Fruit fly (Drosophila melanogaster) whole organism, prepupa: ENCODE measurements around the gene PAN3.

Experiments used
- Blimp-1 ChIP-seq: fragments of 200-800 bp; sonication (Bioruptor generic); optimal IDR thresholded peaks from 3 replicates; lab custom pipeline; 2017; ENCODE audit warnings: missing biosample characterization, missing genetic modification characterization, mild to moderate bottlenecking, moderate library complexity, missing genetic modification reagents
- CG10631 ChIP-seq: fragments of 200-800 bp; sonication (Bioruptor generic); optimal IDR thresholded peaks from 2 replicates; lab custom pipeline; 2016; ENCODE audit warnings: missing biosample characterization, missing genetic modification characterization
- CG10669 ChIP-seq: fragments of 200-800 bp; sonication (Bioruptor generic); optimal IDR thresholded peaks from 3 replicates; lab custom pipeline; 2018; ENCODE audit warnings: missing biosample characterization, mild to moderate bottlenecking, missing genetic modification characterization, moderate library complexity
- CG11294 ChIP-seq: fragments of 200-800 bp; sonication (Bioruptor generic); IDR thresholded peaks from 2 replicates; pipeline ENCODE4 v1.3.6; 2022; ENCODE audit warnings: missing biosample characterization, missing genetic modification characterization
- CG11902 ChIP-seq: fragments of 200-800 bp; sonication (Bioruptor generic); optimal IDR thresholded peaks from 3 replicates; lab custom pipeline; 2016; ENCODE audit warnings: missing biosample characterization, missing genetic modification characterization
- CG15336 ChIP-seq: fragments of 200-800 bp; sonication (Bioruptor generic); IDR thresholded peaks from 2 replicates; pipeline ENCODE4 v1.3.6; 2022; ENCODE audit warnings: missing biosample characterization, missing genetic modification characterization
- CG16779 ChIP-seq: fragments of 200-800 bp; sonication (Bioruptor generic); optimal IDR thresholded peaks from 3 replicates; lab custom pipeline; 2017; ENCODE audit warnings: missing biosample characterization, mild to moderate bottlenecking, missing genetic modification characterization
- CG3032 ChIP-seq: fragments of 200-800 bp; optimal IDR thresholded peaks from 2 replicates; lab custom pipeline; 2019; ENCODE audit warnings: missing biosample characterization, mild to moderate bottlenecking, missing genetic modification characterization, moderate library complexity
- CG34406 ChIP-seq: fragments of 200-800 bp; sonication (Bioruptor generic); optimal IDR thresholded peaks from 3 replicates; lab custom pipeline; 2016; ENCODE audit warnings: missing biosample characterization, missing genetic modification characterization
- CG3919 ChIP-seq: fragments of 200-800 bp; sonication (Bioruptor generic); optimal IDR thresholded peaks from 3 replicates; lab custom pipeline; 2016; ENCODE audit warnings: missing biosample characterization, missing genetic modification characterization
- CG4318 ChIP-seq: fragments of 200-800 bp; sonication (Bioruptor generic); optimal IDR thresholded peaks from 3 replicates; lab custom pipeline; 2017; ENCODE audit warnings: missing biosample characterization, mild to moderate bottlenecking, missing genetic modification characterization
- CG6163 ChIP-seq: fragments of 200-800 bp; sonication (Bioruptor generic); IDR thresholded peaks from 3 replicates; pipeline ENCODE4 v1.3.6; 2022; ENCODE audit warnings: missing biosample characterization, missing genetic modification characterization
- CG6276 ChIP-seq: fragments of 200-800 bp; sonication (Bioruptor generic); optimal IDR thresholded peaks from 2 replicates; lab custom pipeline; 2017; ENCODE audit warnings: missing biosample characterization, mild to moderate bottlenecking, missing genetic modification characterization
- CG6792 ChIP-seq: fragments of 200-800 bp; sonication (Bioruptor generic); optimal IDR thresholded peaks from 3 replicates; lab custom pipeline; 2016; ENCODE audit warnings: missing biosample characterization, missing genetic modification characterization
- CG6808 ChIP-seq: fragments of 200-800 bp; sonication (Bioruptor generic); optimal IDR thresholded peaks from 3 replicates; lab custom pipeline; 2017; ENCODE audit warnings: missing biosample characterization, missing genetic modification characterization, mild to moderate bottlenecking, moderate library complexity, missing genetic modification reagents
- CG7368 ChIP-seq: fragments of 200-800 bp; sonication (Bioruptor generic); optimal IDR thresholded peaks from 3 replicates; lab custom pipeline; 2016; ENCODE audit warnings: missing biosample characterization, missing genetic modification characterization
- CG8119 ChIP-seq: fragments of 200-800 bp; sonication (Bioruptor generic); IDR thresholded peaks from 3 replicates; pipeline ENCODE4 v1.3.6; 2022; ENCODE audit warnings: missing biosample characterization, missing genetic modification characterization
- CG8319 ChIP-seq: fragments of 200-800 bp; sonication (Bioruptor generic); optimal IDR thresholded peaks from 3 replicates; lab custom pipeline; 2016; ENCODE audit warnings: missing biosample characterization, missing genetic modification characterization
- CG8632 ChIP-seq: fragments of 200-800 bp; sonication (Bioruptor generic); optimal IDR thresholded peaks from 3 replicates; lab custom pipeline; 2016; ENCODE audit warnings: missing biosample characterization, missing genetic modification characterization
- CG9139 ChIP-seq: fragments of 200-800 bp; sonication (Bioruptor generic); optimal IDR thresholded peaks from 3 replicates; lab custom pipeline; 2017; ENCODE audit warnings: missing biosample characterization, mild to moderate bottlenecking, missing genetic modification characterization
- Eip75B ChIP-seq: fragments of 200-800 bp; sonication (Bioruptor generic); optimal IDR thresholded peaks from 3 replicates; lab custom pipeline; 2016; ENCODE audit warnings: missing biosample characterization, missing genetic modification characterization
- Eip78C ChIP-seq: fragments of 200-800 bp; sonication (Bioruptor generic); peaks from one replicate; lab custom pipeline; 2016; ENCODE audit warnings: missing biosample characterization, missing genetic modification characterization
- Eip93F ChIP-seq: fragments of 200-800 bp; sonication (Bioruptor generic); optimal IDR thresholded peaks from 2 replicates; lab custom pipeline; 2016; ENCODE audit warnings: missing biosample characterization, mild to moderate bottlenecking, missing genetic modification characterization
- Ets21C ChIP-seq: fragments of 200-800 bp; sonication (Bioruptor generic); optimal IDR thresholded peaks from 3 replicates; lab custom pipeline; 2016; ENCODE audit warnings: missing biosample characterization, missing genetic modification characterization
- Ets96B ChIP-seq: fragments of 200-800 bp; optimal IDR thresholded peaks from 2 replicates; lab custom pipeline; 2019; ENCODE audit warnings: missing biosample characterization, mild to moderate bottlenecking, missing genetic modification characterization, moderate library complexity
- Gug ChIP-seq: fragments of 200-800 bp; sonication (Bioruptor generic); IDR thresholded peaks from 2 replicates; pipeline ENCODE4 v1.3.6; 2022; ENCODE audit warnings: missing biosample characterization, missing genetic modification characterization
- Hr39 ChIP-seq: fragments of 200-800 bp; sonication (Bioruptor generic); optimal IDR thresholded peaks from 2 replicates; lab custom pipeline; 2016; ENCODE audit warnings: missing biosample characterization, missing genetic modification characterization
- Hr4 ChIP-seq: fragments of 200-800 bp; sonication (Bioruptor generic); optimal IDR thresholded peaks from 3 replicates; lab custom pipeline; 2016; ENCODE audit warnings: missing biosample characterization, missing genetic modification characterization
- Lpt ChIP-seq: fragments of 200-800 bp; sonication (Bioruptor generic); optimal IDR thresholded peaks from 3 replicates; lab custom pipeline; 2016; ENCODE audit warnings: missing biosample characterization, missing genetic modification characterization
- OdsH ChIP-seq: fragments of 200-800 bp; sonication (Bioruptor generic); optimal IDR thresholded peaks from 3 replicates; lab custom pipeline; 2016; ENCODE audit warnings: missing biosample characterization, missing genetic modification characterization
- Sox102F ChIP-seq: fragments of 200-800 bp; sonication (Bioruptor generic); optimal IDR thresholded peaks from 2 replicates; lab custom pipeline; 2016; ENCODE audit warnings: missing biosample characterization, mild to moderate bottlenecking, missing genetic modification characterization
- Sox14 ChIP-seq: fragments of 200-800 bp; sonication (Bioruptor generic); optimal IDR thresholded peaks from 3 replicates; lab custom pipeline; 2016; ENCODE audit warnings: missing biosample characterization, missing genetic modification characterization
- Sox15 ChIP-seq: fragments of 200-800 bp; sonication (Bioruptor generic); optimal IDR thresholded peaks from 3 replicates; lab custom pipeline; 2016; ENCODE audit warnings: missing biosample characterization, missing genetic modification characterization
- acj6 ChIP-seq: fragments of 200-800 bp; sonication (Bioruptor generic); optimal IDR thresholded peaks from 3 replicates; lab custom pipeline; 2016; ENCODE audit warnings: missing biosample characterization, missing genetic modification characterization
- dac ChIP-seq: fragments of 200-800 bp; sonication (Bioruptor generic); optimal IDR thresholded peaks from 2 replicates; lab custom pipeline; 2017; ENCODE audit warnings: missing biosample characterization, mild to moderate bottlenecking, missing genetic modification characterization
- dsx ChIP-seq: fragments of 200-800 bp; optimal IDR thresholded peaks from 3 replicates; lab custom pipeline; 2019; ENCODE audit warnings: missing biosample characterization, mild to moderate bottlenecking, missing genetic modification characterization, moderate library complexity; ENCODE audit not compliant: poor library complexity, severe bottlenecking
- eg ChIP-seq: fragments of 200-800 bp; sonication (Bioruptor generic); IDR thresholded peaks from 3 replicates; pipeline ENCODE4 v1.3.6; 2022; ENCODE audit warnings: missing biosample characterization, missing genetic modification characterization
- esn ChIP-seq: fragments of 200-800 bp; sonication (Bioruptor generic); optimal IDR thresholded peaks from 2 replicates; lab custom pipeline; 2016; ENCODE audit warnings: missing biosample characterization, mild to moderate bottlenecking, missing genetic modification characterization, moderate library complexity
- fd85E ChIP-seq: fragments of 200-800 bp; sonication (Bioruptor generic); optimal IDR thresholded peaks from 3 replicates; lab custom pipeline; 2016; ENCODE audit warnings: missing biosample characterization, missing genetic modification characterization
- fkh ChIP-seq: fragments of 200-800 bp; sonication (Bioruptor generic); optimal IDR thresholded peaks from 3 replicates; lab custom pipeline; 2017; ENCODE audit warnings: missing biosample characterization, mild to moderate bottlenecking, missing genetic modification characterization, moderate library complexity
- lz ChIP-seq: fragments of 200-800 bp; sonication (Bioruptor generic); optimal IDR thresholded peaks from 3 replicates; lab custom pipeline; 2016; ENCODE audit warnings: missing biosample characterization, missing genetic modification characterization
- net ChIP-seq: fragments of 200-800 bp; sonication (Bioruptor generic); optimal IDR thresholded peaks from 3 replicates; lab custom pipeline; 2016; ENCODE audit warnings: missing biosample characterization, missing genetic modification characterization
- salr ChIP-seq, 2 experiments: fragments of 200-800 bp; sonication (Bioruptor generic); optimal IDR thresholded peaks; 3 replicates each; lab custom pipeline; 2016 to 2018; ENCODE audit warnings: missing biosample characterization in 2 of 2, missing genetic modification characterization in 2 of 2, mild to moderate bottlenecking in 1 of 2
- spab ChIP-seq: fragments of 200-800 bp; sonication (Bioruptor generic); optimal IDR thresholded peaks from 2 replicates; lab custom pipeline; 2017; ENCODE audit warnings: missing biosample characterization, mild to moderate bottlenecking, missing genetic modification characterization, missing genetic modification reagents
- ss ChIP-seq, 2 experiments: fragments of 200-800 bp; sonication (Bioruptor generic); optimal IDR thresholded peaks; 2 replicates in 1 of 2; 3 replicates in 1 of 2; lab custom pipeline; 2017 to 2018; ENCODE audit warnings: mild to moderate bottlenecking in 2 of 2, missing biosample characterization in 2 of 2, missing genetic modification characterization in 2 of 2, moderate library complexity in 1 of 2
- svp ChIP-seq: fragments of 200-800 bp; sonication (Bioruptor generic); peaks from one replicate; lab custom pipeline; 2016; ENCODE audit warnings: missing biosample characterization, missing genetic modification characterization
- topi ChIP-seq: fragments of 200-800 bp; sonication (Bioruptor generic); optimal IDR thresholded peaks from 3 replicates; lab custom pipeline; 2016; ENCODE audit warnings: missing biosample characterization, missing genetic modification characterization
- vri ChIP-seq: fragments of 200-800 bp; sonication (Bioruptor generic); optimal IDR thresholded peaks from 3 replicates; lab custom pipeline; 2016; ENCODE audit warnings: missing biosample characterization, mild to moderate bottlenecking, missing genetic modification characterization

The PAN3 gene

DNA sequence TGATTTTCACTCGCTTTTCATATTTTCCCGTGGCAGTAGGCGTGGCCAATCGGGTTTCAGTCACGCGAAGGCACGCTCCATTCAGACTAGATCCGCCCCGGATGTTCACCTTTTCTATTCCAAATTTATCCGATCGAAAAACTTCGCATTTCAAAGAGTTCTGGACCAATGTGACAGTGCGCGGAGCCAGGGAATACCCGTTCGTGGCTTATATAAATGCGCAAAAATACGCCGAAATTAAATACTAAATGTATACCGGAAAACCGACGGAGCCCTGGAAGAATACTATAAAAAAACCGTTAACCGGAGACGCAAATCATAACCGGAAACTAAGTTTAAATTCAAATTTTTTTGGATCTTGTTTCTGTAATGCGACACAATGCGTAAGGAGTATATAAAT is 56.6 kb downstream of the PAN3 start, which contains the start of gene promL (continued):
- TF ChIP-seq CG11294 (GFP tag; lab: Robert Waterston, UW) (no peak), acj6 (GFP tag; lab: Kevin White, UChicago) (no peak), ss (GFP tag; optimal IDR thresholded peaks at IDR 0.05; lab: Kevin White, UChicago) (peak; percentile 44 to 49), CG7368 (no peak), CG6792 (no peak), Hr4 (GFP tag; lab: Kevin White, UChicago) (no peak), CG8319 (GFP tag; lab: Kevin White, UChicago) (no peak), CG15336 (GFP tag; lab: Robert Waterston, UW) (peak; percentile 20; the same call in 1 of the 2 replicates), spab (GFP tag; lab: Kevin White, UChicago) (no peak), CG3032 (tag; lab: Kevin White, UChicago) (peak; percentile 21), topi (peak; percentile 55), CG3919 (GFP tag; lab: Kevin White, UChicago) (peak; percentile 38), CG10669 (peak; percentile 6), fd85E (no peak), CG34406 (GFP tag; lab: Kevin White, UChicago) (no peak), svp (GFP tag; lab: Kevin White, UChicago) (no peak), CG6276 (GFP tag; lab: Kevin White, UChicago) (no peak), dac (GFP tag; lab: Kevin White, UChicago) (peak; percentile 0), CG6163 (GFP tag; lab: Robert Waterston, UW) (peak; percentile 74)
- TF ChIP-seq, all 60 proteins: peak for 31

DNA sequence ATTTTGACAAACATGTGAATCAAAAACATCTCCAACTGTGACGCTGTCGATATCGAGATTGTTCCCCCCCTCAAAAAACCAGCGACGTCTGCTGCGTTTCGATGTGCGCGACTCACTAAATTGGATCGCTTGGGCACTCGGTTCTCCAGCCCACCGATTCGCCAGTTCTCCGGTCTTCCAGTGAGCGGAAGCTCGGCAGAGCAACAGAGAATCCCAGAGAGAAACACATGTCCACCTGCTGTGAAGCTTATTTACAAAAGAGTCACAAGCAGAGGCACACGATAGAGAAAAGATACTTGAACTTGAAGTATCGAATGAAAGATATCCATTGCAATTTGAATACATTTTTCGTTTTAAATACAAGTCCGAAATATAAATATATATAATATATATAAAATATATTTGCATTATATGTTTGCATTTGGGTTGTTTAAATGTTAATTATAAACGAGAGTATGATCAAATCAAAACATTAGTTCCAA is 63.2 kb downstream of the PAN3 start:
- no peak for TF ChIP-seq Lpt
- TF ChIP-seq CG6163 (GFP tag; lab: Robert Waterston, UW) = no peak
- TF ChIP-seq Blimp-1 (GFP tag; lab: Kevin White, UChicago) = no peak
- TF ChIP-seq CG10631 (GFP tag; lab: Kevin White, UChicago) = no peak
- TF ChIP-seq CG7368 = no peak
- no peak for TF ChIP-seq salr (GFP tag; optimal IDR thresholded peaks at IDR 0.05; lab: Kevin White, UChicago)
- peak; percentile 68 for TF ChIP-seq Eip78C (GFP tag; lab: Kevin White, UChicago)
- TF ChIP-seq CG4318 = no peak
- no peak for TF ChIP-seq Gug (GFP tag; lab: Robert Waterston, UW)
- peak in 1 of 2 experiments; percentile 30 for TF ChIP-seq ss (GFP tag; optimal IDR thresholded peaks at IDR 0.05; lab: Kevin White, UChicago)
- TF ChIP-seq Hr39 = no peak
- TF ChIP-seq Eip93F = no peak
- no peak for TF ChIP-seq eg (GFP tag; lab: Robert Waterston, UW)
- peak; percentile 0 for TF ChIP-seq vri (GFP tag; lab: Kevin White, UChicago)
- TF ChIP-seq dac (GFP tag; lab: Kevin White, UChicago) = no peak
- TF ChIP-seq CG16779 (tag; lab: Kevin White, UChicago) = peak; percentile 23
- no peak for TF ChIP-seq Ets21C (GFP tag; lab: Kevin White, UChicago)
- TF ChIP-seq svp (GFP tag; lab: Kevin White, UChicago) = no peak
- peak; percentile 18 for TF ChIP-seq CG6808
- TF ChIP-seq fd85E = no peak
- no peak for TF ChIP-seq esn (GFP tag; lab: Kevin White, UChicago)
- TF ChIP-seq CG11902 (GFP tag; lab: Kevin White, UChicago) = no peak
- TF ChIP-seq acj6 (GFP tag; lab: Kevin White, UChicago) = no peak
- TF ChIP-seq Eip75B = no peak
- 0 out of 3 replicates have a peak, but pooled peaks have one; percentile 18 for TF ChIP-seq CG8119 (GFP tag; lab: Robert Waterston, UW)
- TF ChIP-seq OdsH (GFP tag; lab: Kevin White, UChicago) = no peak
- peak; percentile 25 for TF ChIP-seq dsx
- TF ChIP-seq CG8632 (GFP tag; lab: Kevin White, UChicago) = no peak
- no peak for TF ChIP-seq Sox15 (GFP tag; lab: Kevin White, UChicago)
- TF ChIP-seq CG8319 (GFP tag; lab: Kevin White, UChicago) = no peak
- no peak for TF ChIP-seq CG10669
- no peak for TF ChIP-seq lz
- TF ChIP-seq Ets96B = no peak
- TF ChIP-seq fkh (GFP tag; lab: Kevin White, UChicago) = peak; percentile 82
- no peak for TF ChIP-seq net (GFP tag; lab: Kevin White, UChicago)
- TF ChIP-seq CG34406 (GFP tag; lab: Kevin White, UChicago) = no peak
- no peak for TF ChIP-seq CG3032 (tag; lab: Kevin White, UChicago)
- peak; percentile 26 for TF ChIP-seq Sox102F (GFP tag; lab: Kevin White, UChicago)
- TF ChIP-seq CG9139 (GFP tag; lab: Kevin White, UChicago) = peak; percentile 57
- TF ChIP-seq Sox14 (GFP tag; lab: Kevin White, UChicago) = no peak
- TF ChIP-seq CG15336 (GFP tag; lab: Robert Waterston, UW) = no peak
